Fruit fly (Drosophila melanogaster): ENCODE data around the gene CG34241.

Gene CG34241

DNA sequence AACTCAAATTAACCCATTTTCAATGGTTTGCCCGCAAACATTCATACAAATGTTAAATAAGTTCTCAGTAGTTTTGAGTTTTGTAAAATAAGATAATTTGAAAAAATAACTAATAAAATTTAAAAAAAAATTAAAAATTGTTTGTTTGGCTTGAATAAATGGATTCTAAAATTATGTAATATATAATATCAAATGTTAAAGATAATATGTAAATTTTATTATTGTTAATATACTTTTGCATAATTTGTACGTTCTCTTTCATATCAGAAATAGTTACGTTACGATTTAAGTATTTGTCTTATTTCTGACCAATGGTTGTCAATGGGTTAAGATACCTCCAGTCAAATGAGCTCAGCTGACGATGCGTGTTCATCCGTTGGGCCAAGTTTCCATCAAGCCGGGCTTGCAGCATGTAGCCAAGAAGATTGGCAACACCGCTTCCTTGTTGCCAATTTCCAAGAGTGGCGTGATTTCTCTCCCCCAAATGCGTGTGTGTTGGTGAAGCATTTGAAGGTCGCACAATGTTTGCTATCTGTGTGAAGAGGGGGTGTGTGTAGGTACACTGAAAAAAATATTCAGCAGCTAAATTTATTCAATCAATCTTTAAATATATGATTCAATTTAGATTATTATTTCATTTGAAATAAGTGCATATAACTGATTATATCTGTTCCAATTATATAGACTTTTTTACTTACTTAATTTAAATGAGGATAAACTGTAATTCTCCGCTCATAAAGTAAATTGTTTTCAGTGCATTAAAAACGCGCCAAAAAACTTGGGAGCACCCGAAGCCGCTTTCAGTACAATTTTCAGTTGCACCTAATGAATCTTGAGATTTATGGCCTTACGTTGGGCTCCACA is 30.7 kb upstream of the CG34241 start (continued):
- TF ChIP-seq Dad (GFP tag; optimal IDR thresholded peaks at IDR 0.05) (no peak), exex (tag; optimal IDR thresholded peaks at IDR 0.05) (no peak), otp (GFP tag; IDR thresholded peaks at IDR 0.05) (no peak), NfI (GFP tag; optimal IDR thresholded peaks at IDR 0.05) (no peak), h (optimal IDR thresholded peaks at IDR 0.05) (no peak), gcm (GFP tag; optimal IDR thresholded peaks at IDR 0.05) (no peak), Trl (optimal IDR thresholded peaks at IDR 0.05) (no peak), Trl (GFP tag; optimal IDR thresholded peaks at IDR 0.05) (no peak), wek (GFP tag; optimal IDR thresholded peaks at IDR 0.05) (no peak), Side (GFP tag; optimal IDR thresholded peaks at IDR 0.05) (no peak), chn (GFP tag; optimal IDR thresholded peaks at IDR 0.05) (peak; percentile 31), CG4730 (GFP tag; IDR thresholded peaks at IDR 0.05) (no peak), org-1 (GFP tag; optimal IDR thresholded peaks at IDR 0.05) (no peak), Aef1 (GFP tag; IDR thresholded peaks at IDR 0.05) (no peak), prd (optimal IDR thresholded peaks at IDR 0.05) (no peak), prd (GFP tag; IDR thresholded peaks at IDR 0.05) (peak; percentile 69), CG18262 (tag; optimal IDR thresholded peaks at IDR 0.05) (peak; percentile 43), CG32767 (GFP tag; IDR thresholded peaks at IDR 0.05) (0 out of 2 replicates have a peak, but pooled peaks have one; percentile 16), jigr1 (GFP tag; IDR thresholded peaks at IDR 0.05) (no peak), slp2 (GFP tag; optimal IDR thresholded peaks at IDR 0.05) (no peak), esg (GFP tag; conservative IDR thresholded peaks at IDR 0.05) (no peak), MTF-1 (GFP tag; optimal IDR thresholded peaks at IDR 0.05; ENCODE audit: borderline replicate concordance) (no peak), Dfd (GFP tag; optimal IDR thresholded peaks at IDR 0.05) (no peak), CG17361 (GFP tag; IDR thresholded peaks at IDR 0.05) (peak; percentile 68; the same call in 2 of the 3 replicates), Jarid2 (GFP tag; optimal IDR thresholded peaks at IDR 0.05) (no peak), CG16779 (GFP tag; IDR thresholded peaks at IDR 0.05) (no peak), Gug (GFP tag; IDR thresholded peaks at IDR 0.05) (no peak), bowl (GFP tag; IDR thresholded peaks at IDR 0.05) (no peak), CG7372 (GFP tag; IDR thresholded peaks at IDR 0.05) (no peak), MESR4 (GFP tag; optimal IDR thresholded peaks at IDR 0.05) (no peak), CG12104 (GFP tag; optimal IDR thresholded peaks at IDR 0.05) (no peak), Fer2 (tag; optimal IDR thresholded peaks at IDR 0.05) (no peak), kay (GFP tag; optimal IDR thresholded peaks at IDR 0.05) (no peak), ssp (GFP tag; IDR thresholded peaks at IDR 0.05) (no peak), CG4854 (GFP tag; optimal IDR thresholded peaks at IDR 0.05) (no peak), az2 (GFP tag; optimal IDR thresholded peaks at IDR 0.05) (no peak), Atf6 (GFP tag; IDR thresholded peaks at IDR 0.05) (peak; percentile 26; the same call in 1 of the 2 replicates), dmrt11E (tag; optimal IDR thresholded peaks at IDR 0.05) (peak; percentile 59), br (optimal IDR thresholded peaks at IDR 0.05) (no peak), CG4820 (GFP tag; optimal IDR thresholded peaks at IDR 0.05) (no peak), CG7839 (tag; optimal IDR thresholded peaks at IDR 0.05) (peak; percentile 24), NK7.1 (GFP tag; optimal IDR thresholded peaks at IDR 0.05) (no peak), CG15269 (tag; optimal IDR thresholded peaks at IDR 0.05) (peak; percentile 14), al (GFP tag; IDR thresholded peaks at IDR 0.05) (no peak), Oaz (GFP tag; IDR thresholded peaks at IDR 0.05) (no peak), CG9727 (GFP tag; optimal IDR thresholded peaks at IDR 0.05) (peak; percentile 58), pnt (GFP tag; optimal IDR thresholded peaks at IDR 0.05) (no peak), fd102C (GFP tag; optimal IDR thresholded peaks at IDR 0.05) (no peak), Med (GFP tag) (peak; percentile 72), ind (GFP tag; optimal IDR thresholded peaks at IDR 0.05) (no peak), mld (GFP tag; IDR thresholded peaks at IDR 0.05; ENCODE audit: partially characterized antibody) (no peak), grau (tag; optimal IDR thresholded peaks at IDR 0.05) (peak; percentile 42)
